Fruit fly (Drosophila melanogaster): ENCODE measurements around the gene CG7102.

The CG7102 gene

DNA sequence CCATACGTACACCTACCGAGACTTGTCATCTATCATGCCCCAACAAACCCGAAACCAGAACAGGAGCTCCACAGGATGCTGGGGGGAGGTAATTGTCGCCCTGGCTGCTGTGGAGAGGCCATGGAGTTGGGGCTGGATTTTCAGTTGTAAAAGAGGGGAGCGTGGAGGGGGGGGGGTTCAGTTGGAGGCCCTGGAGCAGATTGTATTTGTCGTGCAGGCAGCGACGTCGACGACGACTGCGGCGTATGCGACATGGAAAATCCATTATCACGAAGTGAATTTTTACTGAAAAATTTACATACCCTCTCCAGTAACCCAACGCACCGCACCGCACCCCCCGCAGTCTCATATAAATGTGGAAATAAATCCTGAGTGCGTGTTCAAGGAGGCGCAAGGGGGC lies 53.7 kb downstream of the CG7102 start:
- no peak for TF ChIP-seq Met (GFP tag; optimal IDR thresholded peaks at IDR 0.05)
- peak; percentile 51 for TF ChIP-seq svp (GFP tag)
- no peak for TF ChIP-seq lz (GFP tag; optimal IDR thresholded peaks at IDR 0.05)
- no peak for TF ChIP-seq CG11902 (GFP tag; optimal IDR thresholded peaks at IDR 0.05)
- TF ChIP-seq CG1621 (tag; optimal IDR thresholded peaks at IDR 0.05): no peak
- no peak for TF ChIP-seq Hr4 (GFP tag; optimal IDR thresholded peaks at IDR 0.05)

All from whole organism, prepupa.